Worm (Caenorhabditis elegans): ENCODE measurements around the gene sri-73.

ce11 chrV:585472-585871 is 19.6 kb upstream of the sri-73 start, which contains the start of gene K06H6.2:
- TF ChIP-seq unc-130 (GFP tag; optimal IDR thresholded peaks at IDR 0.05), result no peak
- no peak for TF ChIP-seq snpc-1.2 (GFP tag; IDR thresholded peaks at IDR 0.05)
- no peak for TF ChIP-seq nhr-77 (tag; optimal IDR thresholded peaks at IDR 0.05)
- no peak for TF ChIP-seq tag-97 (GFP tag; IDR thresholded peaks at IDR 0.05)
- no peak for TF ChIP-seq daf-19 (GFP tag; conservative IDR thresholded peaks at IDR 0.05)
- TF ChIP-seq jun-1 (tag; optimal IDR thresholded peaks at IDR 0.05), result no peak
- TF ChIP-seq set-16 (GFP tag; IDR thresholded peaks at IDR 0.05), result no peak
- TF ChIP-seq snpc-4 (tag; optimal IDR thresholded peaks at IDR 0.05), result no peak
- no peak for TF ChIP-seq pqm-1 (tag; optimal IDR thresholded peaks at IDR 0.05)

Data from whole organism, L4 larva.